Fruit fly (Drosophila melanogaster): ENCODE results near the gene Cnx14D.

The Cnx14D gene

DNA sequence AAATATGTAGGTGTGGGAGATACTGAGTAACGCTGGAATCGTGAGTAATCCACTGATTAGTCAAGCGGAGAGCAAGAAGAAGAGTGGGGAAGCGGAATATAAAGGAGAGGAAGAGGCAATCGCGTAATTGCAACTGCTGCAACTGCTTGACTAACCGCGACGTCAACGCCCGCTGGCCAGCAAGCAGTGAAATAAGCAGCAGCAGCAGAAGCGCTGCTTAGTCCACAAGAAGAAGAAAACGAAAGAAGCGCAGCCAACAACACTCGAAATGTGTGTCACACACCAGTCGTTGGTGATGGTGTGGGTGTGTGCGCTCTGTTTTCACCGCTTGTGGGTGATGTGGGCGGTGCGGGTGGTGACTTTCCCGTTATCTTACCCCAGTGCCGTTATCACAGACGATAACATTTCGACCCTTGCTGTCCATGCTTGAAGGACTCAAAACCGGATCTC lies 27.8 kb upstream of the Cnx14D start (continued):
- TF ChIP-seq Opbp (GFP tag; IDR thresholded peaks at IDR 0.05; ENCODE audit: partially characterized antibody) (peak; percentile 40; the same call in 1 of the 3 replicates), aop (GFP tag; IDR thresholded peaks at IDR 0.05) (no peak), Hey (tag; optimal IDR thresholded peaks at IDR 0.05) (no peak), MBD-R2 (GFP tag; IDR thresholded peaks at IDR 0.05) (no peak; the same call in 1 of the 2 replicates), hbn (GFP tag; IDR thresholded peaks at IDR 0.05; ENCODE audit: partially characterized antibody) (no peak), HLH4C (GFP tag; IDR thresholded peaks at IDR 0.05; ENCODE audit: partially characterized antibody) (0 out of 3 replicates have a peak, but pooled peaks have one; percentile 30), CG2712 (tag; optimal IDR thresholded peaks at IDR 0.05) (no peak), Dp (GFP tag; optimal IDR thresholded peaks at IDR 0.05) (no peak), Sry-δ (GFP tag; optimal IDR thresholded peaks at IDR 0.05) (peak; percentile 23), NfI (GFP tag; optimal IDR thresholded peaks at IDR 0.05) (no peak), sisA (GFP tag; IDR thresholded peaks at IDR 0.05) (no peak), scrt (GFP tag; optimal IDR thresholded peaks at IDR 0.05) (no peak), hkb (optimal IDR thresholded peaks at IDR 0.05) (no peak), hkb (GFP tag; IDR thresholded peaks at IDR 0.05) (no peak), disco-r (GFP tag; optimal IDR thresholded peaks at IDR 0.05) (no peak), Lhr (GFP tag; optimal IDR thresholded peaks at IDR 0.05) (no peak), CG3847 (GFP tag; IDR thresholded peaks at IDR 0.05) (no peak), tll (GFP tag; optimal IDR thresholded peaks at IDR 0.05) (peak in 1 of 2 experiments; percentile 45), luna (GFP tag; optimal IDR thresholded peaks at IDR 0.05) (no peak), org-1 (GFP tag; optimal IDR thresholded peaks at IDR 0.05) (no peak), CG13287 (GFP tag; IDR thresholded peaks at IDR 0.05; ENCODE audit: partially characterized antibody) (no peak), CG31365 (tag; optimal IDR thresholded peaks at IDR 0.05) (peak; percentile 99), Sox100B (GFP tag; optimal IDR thresholded peaks at IDR 0.05) (no peak), CG8281 (tag; optimal IDR thresholded peaks at IDR 0.05) (no peak), pum (GFP tag; optimal IDR thresholded peaks at IDR 0.05) (no peak), CG1233 (GFP tag; optimal IDR thresholded peaks at IDR 0.05) (no peak), Hmr (GFP tag; optimal IDR thresholded peaks at IDR 0.05) (no peak), Ets97D (GFP tag; optimal IDR thresholded peaks at IDR 0.05) (peak; percentile 24), CG42726 (GFP tag; IDR thresholded peaks at IDR 0.05; ENCODE audit: partially characterized antibody) (0 out of 2 replicates have a peak, but pooled peaks have one; percentile 43), dmrt11E (tag; optimal IDR thresholded peaks at IDR 0.05) (no peak), trem (tag; optimal IDR thresholded peaks at IDR 0.05) (no peak), HLH54F (GFP tag; optimal IDR thresholded peaks at IDR 0.05) (no peak), Atf-2 (GFP tag; optimal IDR thresholded peaks at IDR 0.05) (no peak), nmo (GFP tag; optimal IDR thresholded peaks at IDR 0.05) (no peak), jigr1 (GFP tag; IDR thresholded peaks at IDR 0.05) (no peak), insv (GFP tag; optimal IDR thresholded peaks at IDR 0.05) (no peak), CG17385 (GFP tag; optimal IDR thresholded peaks at IDR 0.05) (peak; percentile 97), HmgD (GFP tag; optimal IDR thresholded peaks at IDR 0.05) (peak; percentile 46), CG4360 (GFP tag; IDR thresholded peaks at IDR 0.05) (peak; percentile 35; the same call in 1 of the 2 replicates), az2 (GFP tag; optimal IDR thresholded peaks at IDR 0.05) (no peak), CG1647 (GFP tag; optimal IDR thresholded peaks at IDR 0.05) (no peak), CG4707 (GFP tag; optimal IDR thresholded peaks at IDR 0.05) (no peak), ERR (GFP tag; optimal IDR thresholded peaks at IDR 0.05) (no peak), Hr3 (GFP tag; optimal IDR thresholded peaks at IDR 0.05) (peak; percentile 10), Dref (GFP tag; IDR thresholded peaks at IDR 0.05) (no peak), GATAe (GFP tag; conservative IDR thresholded peaks at IDR 0.05) (peak; percentile 63), Antp (GFP tag; optimal IDR thresholded peaks at IDR 0.05) (no peak), wek (GFP tag; optimal IDR thresholded peaks at IDR 0.05) (no peak), cad (GFP tag; optimal IDR thresholded peaks at IDR 0.05) (no peak), gce (GFP tag; IDR thresholded peaks at IDR 0.05) (no peak), crc (GFP tag; optimal IDR thresholded peaks at IDR 0.05) (no peak)
